Worm (Caenorhabditis elegans) whole organism, young adult: ENCODE data around the gene F54H5.2.
A peak's percentile ranks its signal among the peaks of the same experiment; 100 is the strongest.

ENCODE experiments used
- B0019.2 ChIP-seq: fragments of 200-800 bp; sonication (Bioruptor generic); conservative IDR thresholded peaks from 2 replicates; pipeline ENCODE4 v1.3.6; 2022; ENCODE audit warnings: missing genetic modification reagents, missing genetic modification characterization, missing compliant biosample characterization
- F10E7.11 ChIP-seq: sonication (generic microtip); optimal IDR thresholded peaks from 2 replicates; lab custom pipeline; 2017; ENCODE audit warnings: mild to moderate bottlenecking, missing genetic modification characterization, moderate library complexity, missing compliant biosample characterization
- F23B12.7 ChIP-seq: sonication (generic microtip); optimal IDR thresholded peaks from 2 replicates; lab custom pipeline; 2017; ENCODE audit warnings: missing genetic modification characterization, mild to moderate bottlenecking, missing compliant biosample characterization, antibody characterized with exemption, moderate library complexity; ENCODE audit not compliant: insufficient read depth
- F39B2.1 ChIP-seq: fragments of 200-800 bp; sonication (Bioruptor generic); IDR thresholded peaks from 2 replicates; pipeline ENCODE4 v1.3.6; 2022; ENCODE audit warnings: missing genetic modification reagents, missing genetic modification characterization, missing compliant biosample characterization
- F49E8.2 ChIP-seq: sonication (generic microtip); optimal IDR thresholded peaks from 3 replicates; lab custom pipeline; 2017; ENCODE audit warnings: missing genetic modification characterization, mild to moderate bottlenecking, missing compliant biosample characterization, antibody characterized with exemption, moderate library complexity; ENCODE audit not compliant: insufficient read depth
- F57C9.4 ChIP-seq: sonication (generic microtip); optimal IDR thresholded peaks from 2 replicates; lab custom pipeline; 2017; ENCODE audit warnings: mild to moderate bottlenecking, missing genetic modification characterization, missing compliant biosample characterization
- T26A5.8 ChIP-seq: sonication (generic microtip); optimal IDR thresholded peaks from 2 replicates; lab custom pipeline; 2016; ENCODE audit warnings: missing genetic modification characterization, missing compliant biosample characterization
- Y53G8AR.9 ChIP-seq: fragments of 200-800 bp; sonication (Bioruptor generic); conservative IDR thresholded peaks from 2 replicates; pipeline ENCODE4 v1.3.6; 2022; ENCODE audit warnings: missing genetic modification reagents, missing genetic modification characterization, missing compliant biosample characterization
- Y56A3A.18 ChIP-seq: fragments of 200-800 bp; sonication (Bioruptor generic); IDR thresholded peaks from 2 replicates; pipeline ENCODE4 v1.3.6; 2022; ENCODE audit warnings: missing genetic modification reagents, missing genetic modification characterization, missing compliant biosample characterization
- Y79H2A.3 ChIP-seq: fragments of 200-800 bp; sonication (Bioruptor generic); conservative IDR thresholded peaks from 2 replicates; pipeline ENCODE4 v1.3.6; 2022; ENCODE audit warnings: missing genetic modification reagents, missing genetic modification characterization, missing compliant biosample characterization
- Y95B8A.8 ChIP-seq: fragments of 200-800 bp; sonication (Bioruptor generic); IDR thresholded peaks from 2 replicates; pipeline ENCODE4 v1.3.6; 2022; ENCODE audit warnings: missing genetic modification reagents, missing genetic modification characterization, missing compliant biosample characterization
- ZK185.1 ChIP-seq: sonication (generic microtip); optimal IDR thresholded peaks from 2 replicates; lab custom pipeline; 2016; ENCODE audit warnings: mild to moderate bottlenecking, missing genetic modification characterization, missing compliant biosample characterization; ENCODE audit not compliant: poor library complexity, severe bottlenecking
- aptf-3 ChIP-seq: fragments of 200-800 bp; sonication (Bioruptor generic); IDR thresholded peaks from 2 replicates; pipeline ENCODE4 v1.3.6; 2022; ENCODE audit warnings: missing genetic modification characterization, missing compliant biosample characterization
- bed-1 ChIP-seq: fragments of 200-800 bp; sonication (Bioruptor generic); IDR thresholded peaks from 2 replicates; pipeline ENCODE4 v1.3.6; 2022; ENCODE audit warnings: missing genetic modification reagents, missing genetic modification characterization, missing compliant biosample characterization
- ccch-3 ChIP-seq: fragments of 200-800 bp; sonication (Bioruptor generic); optimal IDR thresholded peaks from 2 replicates; lab custom pipeline; 2018; ENCODE audit warnings: mild to moderate bottlenecking, missing genetic modification characterization, missing compliant biosample characterization
- ceh-40 ChIP-seq: fragments of 200-800 bp; sonication (Bioruptor generic); IDR thresholded peaks from 2 replicates; pipeline ENCODE4 v1.3.6; 2022; ENCODE audit warnings: missing genetic modification characterization, missing compliant biosample characterization
- ceh-91 ChIP-seq: fragments of 200-800 bp; sonication (Bioruptor generic); IDR thresholded peaks from 2 replicates; pipeline ENCODE4 v1.3.6; 2022; ENCODE audit warnings: missing genetic modification reagents, missing genetic modification characterization, missing compliant biosample characterization
- egrh-3 ChIP-seq: fragments of 200-800 bp; sonication (Bioruptor generic); IDR thresholded peaks from 2 replicates; pipeline ENCODE4 v1.3.6; 2022; ENCODE audit warnings: missing genetic modification reagents, missing genetic modification characterization, missing compliant biosample characterization
- ekl-4 ChIP-seq: fragments of 200-800 bp; sonication (Bioruptor generic); IDR thresholded peaks from 2 replicates; pipeline ENCODE4 v1.3.6; 2022; ENCODE audit warnings: missing genetic modification reagents, missing genetic modification characterization, missing compliant biosample characterization
- fkh-3 ChIP-seq: sonication (generic microtip); optimal IDR thresholded peaks from 2 replicates; lab custom pipeline; 2016; ENCODE audit warnings: mild to moderate bottlenecking, missing genetic modification characterization, missing compliant biosample characterization
- hlh-26 ChIP-seq: fragments of 200-800 bp; sonication (Bioruptor generic); conservative IDR thresholded peaks from 2 replicates; pipeline ENCODE4 v1.3.6; 2022; ENCODE audit warnings: missing genetic modification reagents, missing genetic modification characterization, missing compliant biosample characterization
- hmg-20 ChIP-seq: fragments of 200-800 bp; sonication (Bioruptor generic); IDR thresholded peaks from 2 replicates; pipeline ENCODE4 v1.3.6; 2022; ENCODE audit warnings: missing genetic modification reagents, missing genetic modification characterization, missing compliant biosample characterization
- hsf-1 ChIP-seq: fragments of 200-800 bp; sonication (Bioruptor generic); IDR thresholded peaks from 2 replicates; pipeline ENCODE4 v1.3.6; 2022; ENCODE audit warnings: missing genetic modification reagents, missing genetic modification characterization, missing compliant biosample characterization
- lin-40 ChIP-seq: sonication (generic microtip); optimal IDR thresholded peaks from 2 replicates; lab custom pipeline; 2016; ENCODE audit warnings: missing genetic modification characterization, mild to moderate bottlenecking, missing compliant biosample characterization, missing genotype, missing genetic modification reagents
- lsl-1 ChIP-seq: fragments of 200-800 bp; sonication (Bioruptor generic); optimal IDR thresholded peaks from 2 replicates; lab custom pipeline; 2018; ENCODE audit warnings: mild to moderate bottlenecking, missing genetic modification characterization, moderate library complexity, missing compliant biosample characterization
- madf-3 ChIP-seq: fragments of 200-800 bp; sonication (Bioruptor generic); IDR thresholded peaks from 2 replicates; pipeline ENCODE4 v1.3.6; 2022; ENCODE audit warnings: missing genetic modification reagents, missing genetic modification characterization, missing compliant biosample characterization
- madf-6 ChIP-seq: fragments of 200-800 bp; sonication (Bioruptor generic); IDR thresholded peaks from 2 replicates; pipeline ENCODE4 v1.3.6; 2022; ENCODE audit warnings: missing genetic modification reagents, missing genetic modification characterization, missing compliant biosample characterization
- mcd-1 ChIP-seq: fragments of 200-800 bp; sonication (Bioruptor generic); IDR thresholded peaks from 2 replicates; pipeline ENCODE4 v1.3.6; 2022; ENCODE audit warnings: missing genetic modification reagents, missing genetic modification characterization, missing compliant biosample characterization
- mel-28 ChIP-seq: sonication (generic microtip); optimal IDR thresholded peaks from 2 replicates; lab custom pipeline; 2016; ENCODE audit warnings: borderline replicate concordance, mild to moderate bottlenecking, missing genetic modification characterization, missing compliant biosample characterization
- mes-4 ChIP-seq: sonication (generic microtip); optimal IDR thresholded peaks from 2 replicates; lab custom pipeline; 2016; ENCODE audit warnings: missing genotype, missing genetic modification characterization, missing compliant biosample characterization
- nfya-1 ChIP-seq: sonication (generic microtip); optimal IDR thresholded peaks from 2 replicates; lab custom pipeline; 2017; ENCODE audit warnings: antibody characterized with exemption, missing compliant biosample characterization, missing genetic modification characterization, borderline replicate concordance; ENCODE audit not compliant: insufficient read depth
- nfya-2 ChIP-seq: fragments of 200-800 bp; sonication (Bioruptor generic); IDR thresholded peaks from 2 replicates; pipeline ENCODE4 v1.3.6; 2022; ENCODE audit warnings: missing genetic modification reagents, missing genetic modification characterization, missing compliant biosample characterization
- nhr-90 ChIP-seq: sonication (generic microtip); optimal IDR thresholded peaks from 2 replicates; lab custom pipeline; 2016; ENCODE audit warnings: missing genotype, mild to moderate bottlenecking, missing genetic modification characterization, missing compliant biosample characterization
- pbrm-1 ChIP-seq: fragments of 200-800 bp; sonication (Bioruptor generic); IDR thresholded peaks from 2 replicates; pipeline ENCODE4 v1.3.6; 2022; ENCODE audit warnings: missing genetic modification reagents, missing genetic modification characterization, missing compliant biosample characterization
- rec-8 ChIP-seq, 2 experiments: sonication (generic microtip); optimal IDR thresholded peaks; 2 replicates each; lab custom pipeline; 2016; ENCODE audit warnings: mild to moderate bottlenecking in 2 of 2, missing genetic modification characterization in 2 of 2, missing genetic modification reagents in 2 of 2, missing genotype in 2 of 2, missing biosample characterization in 1 of 2, missing compliant biosample characterization in 1 of 2, moderate library complexity in 1 of 2
- rpc-1 ChIP-seq, 2 experiments: fragments of 150-350 bp in 1 of 2; sonication (generic microtip) in 1 of 2; optimal IDR thresholded peaks; 2 replicates each; lab custom pipeline; 2014 to 2018; ENCODE audit warnings: missing biosample characterization in 1 of 2, missing genetic modification characterization in 1 of 2, missing genetic modification reagents in 1 of 2, missing genotype in 1 of 2
- sdz-38 ChIP-seq: sonication (generic microtip); optimal IDR thresholded peaks from 2 replicates; lab custom pipeline; 2016; ENCODE audit warnings: missing genotype, missing genetic modification characterization, missing compliant biosample characterization
- sea-2 ChIP-seq: fragments of 200-800 bp; sonication (Bioruptor generic); IDR thresholded peaks from 2 replicates; pipeline ENCODE4 v1.3.6; 2022; ENCODE audit warnings: missing genetic modification characterization, missing compliant biosample characterization
- snpc-3.4 ChIP-seq: sonication (generic microtip); optimal IDR thresholded peaks from 2 replicates; lab custom pipeline; 2017; ENCODE audit warnings: missing genetic modification characterization, mild to moderate bottlenecking, missing compliant biosample characterization, antibody characterized with exemption, moderate library complexity, missing genotype, missing genetic modification reagents
- sptf-2 ChIP-seq: fragments of 200-800 bp; sonication (Bioruptor generic); optimal IDR thresholded peaks from 2 replicates; lab custom pipeline; 2018; ENCODE audit warnings: mild to moderate bottlenecking, missing genetic modification characterization, missing compliant biosample characterization
- tlf-1 ChIP-seq: fragments of 200-800 bp; sonication (Bioruptor generic); optimal IDR thresholded peaks from 2 replicates; lab custom pipeline; 2018; ENCODE audit warnings: mild to moderate bottlenecking, missing genetic modification characterization, missing compliant biosample characterization
- unc-62 ChIP-seq: fragments of 150-350 bp; optimal IDR thresholded peaks from 2 replicates; lab custom pipeline; 2014; ENCODE audit warnings: missing biosample characterization, missing genetic modification reagents, missing genetic modification characterization
- zim-3 ChIP-seq: sonication (generic microtip); optimal IDR thresholded peaks from 2 replicates; lab custom pipeline; 2017; ENCODE audit warnings: mild to moderate bottlenecking, missing genetic modification characterization, moderate library complexity, missing compliant biosample characterization
- ztf-25 ChIP-seq: fragments of 200-800 bp; sonication (Bioruptor generic); IDR thresholded peaks from 2 replicates; pipeline ENCODE4 v1.3.6; 2022; ENCODE audit warnings: missing genetic modification reagents, missing genetic modification characterization, missing compliant biosample characterization
- ztf-6 ChIP-seq: fragments of 200-800 bp; sonication (Bioruptor generic); IDR thresholded peaks from 2 replicates; pipeline ENCODE4 v1.3.6; 2022; ENCODE audit warnings: missing genetic modification reagents, missing genetic modification characterization, missing compliant biosample characterization

Gene F54H5.2

DNA sequence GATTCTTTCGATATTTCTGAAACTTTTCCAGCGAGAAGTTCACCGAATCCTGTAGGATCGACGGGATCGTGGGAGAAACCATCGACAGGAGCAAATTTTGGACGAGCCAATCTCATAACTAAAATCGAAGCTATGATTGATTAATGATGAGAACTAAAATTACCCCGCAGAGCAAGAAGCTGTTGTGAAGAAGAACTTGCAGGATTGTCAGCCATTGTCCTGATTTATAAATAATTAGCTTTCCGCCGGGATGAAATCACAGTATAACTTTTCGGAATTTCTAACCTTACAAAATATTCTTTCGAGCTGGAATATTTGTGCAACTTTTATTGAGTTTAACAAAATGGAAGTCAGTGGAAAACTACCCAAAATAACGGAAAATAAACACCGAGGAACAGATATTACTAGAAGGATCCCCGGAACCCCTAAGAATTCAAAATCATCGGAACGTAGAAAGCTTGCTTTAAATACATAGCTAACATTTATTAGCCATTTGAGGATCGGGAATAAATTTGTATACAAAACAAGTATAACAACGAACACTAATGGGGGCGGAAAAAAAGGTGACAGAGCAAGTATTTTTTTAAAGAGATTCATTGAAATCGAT lies 39.9 kb upstream of the F54H5.2 start, which contains the start of gene C56C10.7 (continued):
- TF ChIP-seq pbrm-1 (peak; percentile 72; the same call in 1 of the 2 replicates), Y56A3A.18 (GFP tag; lab: Robert Waterston, UW) (peak; percentile 77), mel-28 (tag; lab: Kevin White, UChicago) (no peak), aptf-3 (GFP tag; lab: Robert Waterston, UW) (peak; percentile 60; the same call in 1 of the 2 replicates), ztf-6 (no peak), mes-4 (tag; lab: Kevin White, UChicago) (peak; percentile 13), nfya-2 (GFP tag; lab: Robert Waterston, UW) (peak; percentile 63; the same call in 1 of the 2 replicates), lin-40 (tag; lab: Kevin White, UChicago) (no peak), sea-2 (GFP tag; lab: Robert Waterston, UW) (no peak), mcd-1 (GFP tag; lab: Robert Waterston, UW) (peak; percentile 44), zim-3 (tag; lab: Kevin White, UChicago) (no peak), madf-6 (GFP tag; lab: Robert Waterston, UW) (peak; percentile 89), nfya-1 (no peak), ekl-4 (GFP tag; lab: Robert Waterston, UW) (peak; percentile 93), Y79H2A.3 (GFP tag; lab: Robert Waterston, UW) (no peak), F10E7.11 (tag; lab: Kevin White, UChicago) (peak; percentile 53), hlh-26 (no peak), sdz-38 (tag; lab: Kevin White, UChicago) (no peak), snpc-3.4 (tag; lab: Kevin White, UChicago) (peak; percentile 76), lsl-1 (GFP tag; lab: Kevin White, UChicago) (peak; percentile 17), hmg-20 (GFP tag; lab: Robert Waterston, UW) (0 out of 2 replicates have a peak, but pooled peaks have one; percentile 23), rpc-1 (optimal IDR thresholded peaks at IDR 0.05; lab: Kevin White, UChicago) (no peak), rpc-1 (tag; optimal IDR thresholded peaks at IDR 0.05; lab: Kevin White, UChicago) (no peak), Y53G8AR.9 (GFP tag; lab: Robert Waterston, UW) (peak; percentile 90), fkh-3 (tag; lab: Kevin White, UChicago) (no peak), nhr-90 (no peak), sptf-2 (GFP tag; lab: Kevin White, UChicago) (no peak), ZK185.1 (tag; lab: Kevin White, UChicago) (no peak), ccch-3 (GFP tag; lab: Kevin White, UChicago) (no peak), madf-3 (GFP tag; lab: Robert Waterston, UW) (peak; percentile 94), unc-62 (no peak), Y95B8A.8 (GFP tag; lab: Robert Waterston, UW) (no peak)

DNA sequence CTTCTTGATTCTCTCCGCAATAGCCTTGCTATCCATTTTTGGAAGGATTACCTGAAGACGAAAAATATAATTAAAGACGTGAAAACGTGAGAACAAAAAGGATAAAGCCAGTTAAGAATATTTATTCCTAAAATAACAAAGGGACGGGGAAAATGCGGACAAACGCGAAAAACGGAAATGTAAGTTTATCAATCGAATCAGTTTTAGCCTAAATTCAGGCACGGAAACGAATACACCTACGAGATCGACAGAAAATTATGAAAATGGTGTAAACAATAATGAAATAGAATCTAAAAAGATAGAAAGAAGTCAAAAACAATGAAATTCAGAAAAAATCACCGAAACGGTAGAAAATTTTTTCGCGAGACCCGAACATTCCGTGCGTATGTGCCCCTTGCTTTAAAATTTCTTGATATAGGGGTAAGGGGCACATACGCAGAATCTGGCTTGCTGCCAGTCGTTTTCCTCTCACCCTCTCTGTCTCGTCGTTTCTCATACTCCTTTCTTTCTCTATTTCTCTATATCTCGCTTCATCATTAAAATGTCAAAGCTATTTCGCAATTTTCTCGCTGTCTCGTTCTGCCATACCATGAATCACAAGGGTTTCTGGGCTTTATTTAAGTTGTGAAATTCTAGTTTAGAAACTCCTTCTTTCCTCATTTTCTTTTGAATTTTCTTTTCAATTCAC lies 38.5 kb upstream of the F54H5.2 start, which contains the start of gene icd-1:
icd-1 (minus strand) TSS at position 51 of the 688 bp plus-strand sequence.
- TF ChIP-seq F23B12.7 (tag; lab: Kevin White, UChicago) (peak; percentile 96), F49E8.2 (tag; lab: Kevin White, UChicago) (peak; percentile 96), tlf-1 (GFP tag; lab: Kevin White, UChicago) (peak; percentile 94), rec-8 (tag; optimal IDR thresholded peaks at IDR 0.05; lab: Kevin White, UChicago) (peak in 1 of 2 experiments; percentile 65), ceh-40 (GFP tag; lab: Robert Waterston, UW) (no peak), nfya-1 (no peak), F39B2.1 (GFP tag; lab: Robert Waterston, UW) (no peak), fkh-3 (tag; lab: Kevin White, UChicago) (no peak), ceh-91 (GFP tag; lab: Robert Waterston, UW) (peak; percentile 78), ztf-25 (no peak), hsf-1 (GFP tag; lab: Robert Waterston, UW) (peak; percentile 97), F57C9.4 (tag; lab: Kevin White, UChicago) (no peak), B0019.2 (GFP tag; lab: Robert Waterston, UW) (peak; percentile 74; the same call in 1 of the 2 replicates), egrh-3 (GFP tag; lab: Robert Waterston, UW) (0 out of 2 replicates have a peak, but pooled peaks have one; percentile 45), Y53G8AR.9 (GFP tag; lab: Robert Waterston, UW) (peak; percentile 92), sea-2 (GFP tag; lab: Robert Waterston, UW) (no peak), T26A5.8 (tag; lab: Kevin White, UChicago) (no peak), snpc-3.4 (tag; lab: Kevin White, UChicago) (peak; percentile 96), bed-1 (GFP tag; lab: Robert Waterston, UW) (no peak)
